Fruit fly (Drosophila melanogaster) whole organism, embryonic: ENCODE measurements around the gene cactin.

ENCODE experiments used
- CG1024 ChIP-seq: fragments of 200-800 bp; sonication (Bioruptor generic); IDR thresholded peaks from 2 replicates; pipeline ENCODE4 v1.3.6; 2022; ENCODE audit warnings: missing biosample characterization, missing genetic modification characterization
- CG10321 ChIP-seq: fragments of 200-800 bp; sonication (Bioruptor generic); IDR thresholded peaks from 2 replicates; pipeline ENCODE4 v1.3.6; 2022; ENCODE audit warnings: missing biosample characterization, missing genetic modification characterization
- CG2120 ChIP-seq: fragments of 200-800 bp; sonication (Bioruptor generic); optimal IDR thresholded peaks from 3 replicates; lab custom pipeline; 2016; ENCODE audit warnings: missing biosample characterization, missing genetic modification characterization
- Gug ChIP-seq: fragments of 200-800 bp; sonication (Bioruptor generic); IDR thresholded peaks from 4 replicates; pipeline ENCODE4 v1.3.6; 2022; ENCODE audit warnings: missing biosample characterization, missing genetic modification characterization
- croc ChIP-seq: fragments of 200-800 bp; sonication (Bioruptor generic); conservative IDR thresholded peaks from 3 replicates; pipeline ENCODE4 v1.3.6; 2022; ENCODE audit warnings: missing biosample characterization, missing genetic modification characterization
- exex ChIP-seq: fragments of 200-800 bp; sonication (Bioruptor generic); optimal IDR thresholded peaks from 4 replicates; lab custom pipeline; 2018; ENCODE audit warnings: missing biosample characterization, mild to moderate bottlenecking, missing genetic modification characterization, moderate library complexity
- zf30C ChIP-seq: fragments of 200-800 bp; sonication (Bioruptor generic); optimal IDR thresholded peaks from 3 replicates; lab custom pipeline; 2018; ENCODE audit warnings: missing biosample characterization, mild to moderate bottlenecking, missing genetic modification characterization

DNA sequence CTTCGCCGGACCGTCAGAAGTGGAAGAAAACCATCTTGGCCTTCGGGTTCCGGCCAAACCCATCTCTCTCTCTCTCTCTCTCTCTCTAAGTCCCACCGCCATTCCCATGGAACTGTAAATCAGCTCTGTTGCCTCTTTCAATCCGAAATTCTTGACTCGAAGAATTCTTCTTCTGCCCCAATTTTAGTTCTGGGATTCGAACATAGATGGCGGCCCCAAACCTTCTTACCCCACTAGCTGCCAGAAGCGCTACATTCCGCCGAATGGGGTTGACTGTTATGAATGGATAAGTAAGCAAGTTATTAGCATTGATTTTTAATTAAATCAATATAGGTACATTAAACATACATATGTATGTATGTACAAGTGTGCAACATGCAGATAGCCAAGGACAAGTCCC is 38.0 kb upstream of the cactin start:
- no peak for TF ChIP-seq CG1024 (GFP tag; lab: Robert Waterston, UW)
- no peak for TF ChIP-seq exex (tag; lab: Kevin White, UChicago)
- TF ChIP-seq Gug (GFP tag; lab: Robert Waterston, UW), result no peak
- no peak for TF ChIP-seq zf30C (GFP tag; lab: Kevin White, UChicago)
- TF ChIP-seq croc, result no peak
- TF ChIP-seq CG10321 (GFP tag; lab: Robert Waterston, UW), result no peak
- TF ChIP-seq CG2120 (GFP tag; lab: Kevin White, UChicago), result no peak
